Worm (Caenorhabditis elegans) whole organism, L2 larva: ENCODE measurements around the gene C46F4.3.

Experiments used
- C34F6.9 ChIP-seq: fragments of 150-350 bp; optimal IDR thresholded peaks from 2 replicates; lab custom pipeline; 2014; ENCODE audit warnings: missing biosample characterization, missing genetic modification characterization
- F13H6.1 ChIP-seq: sonication (generic microtip); optimal IDR thresholded peaks from 2 replicates; lab custom pipeline; 2016; ENCODE audit warnings: missing genetic modification characterization, missing compliant biosample characterization
- R02D3.7 ChIP-seq: fragments of 150-350 bp; optimal IDR thresholded peaks from 2 replicates; lab custom pipeline; 2014; ENCODE audit warnings: missing biosample characterization, missing genetic modification characterization
- Y55F3AM.14 ChIP-seq: fragments of 200-800 bp; sonication (Bioruptor generic); optimal IDR thresholded peaks from 2 replicates; lab custom pipeline; 2018; ENCODE audit warnings: mild to moderate bottlenecking, missing genetic modification characterization, missing compliant biosample characterization
- ZK546.5 ChIP-seq: sonication (generic microtip); optimal IDR thresholded peaks from 2 replicates; lab custom pipeline; 2017; ENCODE audit warnings: missing biosample characterization, missing genetic modification characterization
- alr-1 ChIP-seq: fragments of 150-350 bp; optimal IDR thresholded peaks from 2 replicates; lab custom pipeline; 2014; ENCODE audit warnings: missing biosample characterization, missing genetic modification characterization
- ama-1 ChIP-seq: fragments of 150-350 bp; optimal IDR thresholded peaks from 2 replicates; lab custom pipeline; 2018; ENCODE audit warnings: inconsistent platforms
- blmp-1 ChIP-seq: sonication (generic microtip); optimal IDR thresholded peaks from 2 replicates; lab custom pipeline; 2017; ENCODE audit warnings: missing genetic modification characterization, mild to moderate bottlenecking, missing compliant biosample characterization, antibody characterized with exemption, moderate library complexity; ENCODE audit not compliant: insufficient read depth
- ceh-16 ChIP-seq: fragments of 150-350 bp; optimal IDR thresholded peaks from 2 replicates; lab custom pipeline; 2014; ENCODE audit warnings: missing biosample characterization, missing genetic modification characterization
- crh-2 ChIP-seq: sonication (generic microtip); optimal IDR thresholded peaks from 2 replicates; lab custom pipeline; 2017; ENCODE audit warnings: missing biosample characterization, missing genetic modification characterization
- egl-27 ChIP-seq: sonication (generic microtip); optimal IDR thresholded peaks from 3 replicates; lab custom pipeline; 2017; ENCODE audit warnings: missing biosample characterization, missing genetic modification reagents, missing genetic modification characterization
- elt-1 ChIP-seq: fragments of 150-350 bp; optimal IDR thresholded peaks from 2 replicates; lab custom pipeline; 2014; ENCODE audit warnings: missing biosample characterization, missing genetic modification characterization
- elt-3 ChIP-seq: sonication (generic microtip); optimal IDR thresholded peaks from 2 replicates; lab custom pipeline; 2017; ENCODE audit warnings: missing biosample characterization, missing genetic modification characterization
- fos-1 ChIP-seq: fragments of 150-350 bp; optimal IDR thresholded peaks from 2 replicates; lab custom pipeline; 2014; ENCODE audit warnings: missing biosample characterization, missing genetic modification characterization
- gmeb-1 ChIP-seq: fragments of 150-350 bp; optimal IDR thresholded peaks from 2 replicates; lab custom pipeline; 2014; ENCODE audit warnings: missing biosample characterization, missing genetic modification characterization
- lin-11 ChIP-seq: fragments of 150-350 bp; sonication (generic microtip); optimal IDR thresholded peaks from 2 replicates; lab custom pipeline; 2014; ENCODE audit warnings: missing biosample characterization, missing genetic modification characterization, inconsistent platforms, mixed read lengths
- lsy-2 ChIP-seq, 2 experiments: fragments of 150-350 bp in 1 of 2; sonication (generic microtip) in 1 of 2; optimal IDR thresholded peaks; 2 replicates each; lab custom pipeline; 2014 to 2017; ENCODE audit warnings: missing biosample characterization in 2 of 2, missing genetic modification characterization in 2 of 2
- mab-5 ChIP-seq: fragments of 150-350 bp; optimal IDR thresholded peaks from 2 replicates; lab custom pipeline; 2014; ENCODE audit warnings: missing biosample characterization, missing genetic modification characterization
- mbf-1 ChIP-seq: sonication (generic microtip); optimal IDR thresholded peaks from 2 replicates; lab custom pipeline; 2017; ENCODE audit warnings: missing biosample characterization, missing genetic modification characterization
- mdl-1 ChIP-seq, 2 experiments: fragments of 150-350 bp in 1 of 2; sonication (generic microtip) in 1 of 2; optimal IDR thresholded peaks; 2 replicates each; lab custom pipeline; 2017; ENCODE audit warnings: missing biosample characterization in 2 of 2, missing genetic modification characterization in 2 of 2
- nhr-10 ChIP-seq: sonication (generic microtip); optimal IDR thresholded peaks from 2 replicates; lab custom pipeline; 2017; ENCODE audit warnings: missing biosample characterization, missing genetic modification characterization
- nhr-11 ChIP-seq: fragments of 150-350 bp; optimal IDR thresholded peaks from 2 replicates; lab custom pipeline; 2014; ENCODE audit warnings: missing biosample characterization, missing genetic modification characterization
- nhr-12 ChIP-seq: fragments of 150-350 bp; optimal IDR thresholded peaks from 2 replicates; lab custom pipeline; 2014; ENCODE audit warnings: missing biosample characterization, missing genetic modification characterization
- nhr-129 ChIP-seq: fragments of 150-350 bp; optimal IDR thresholded peaks from 2 replicates; lab custom pipeline; 2014; ENCODE audit warnings: missing biosample characterization, missing genetic modification characterization
- nhr-23 ChIP-seq: fragments of 150-350 bp; optimal IDR thresholded peaks from 2 replicates; lab custom pipeline; 2014; ENCODE audit warnings: missing biosample characterization, missing genetic modification reagents, missing genetic modification characterization
- nhr-237 ChIP-seq: fragments of 150-350 bp; optimal IDR thresholded peaks from 2 replicates; lab custom pipeline; 2014; ENCODE audit warnings: missing biosample characterization, missing genetic modification characterization
- nhr-25 ChIP-seq: fragments of 150-350 bp; sonication (generic microtip); optimal IDR thresholded peaks from 3 replicates; lab custom pipeline; 2014; ENCODE audit warnings: missing biosample characterization, missing genetic modification characterization
- nhr-6 ChIP-seq: fragments of 150-350 bp; optimal IDR thresholded peaks from 2 replicates; lab custom pipeline; 2014; ENCODE audit warnings: missing biosample characterization, missing genetic modification characterization
- nhr-77 ChIP-seq: fragments of 150-350 bp; optimal IDR thresholded peaks from 2 replicates; lab custom pipeline; 2014; ENCODE audit warnings: missing biosample characterization, missing genetic modification characterization
- sem-4 ChIP-seq: fragments of 150-350 bp; optimal IDR thresholded peaks from 2 replicates; lab custom pipeline; 2014; ENCODE audit warnings: missing biosample characterization, missing genetic modification reagents, missing genetic modification characterization
- skn-1 ChIP-seq: sonication (generic microtip); optimal IDR thresholded peaks from 2 replicates; lab custom pipeline; 2017; ENCODE audit warnings: missing biosample characterization, missing genetic modification characterization
- sma-3 ChIP-seq: sonication (generic microtip); optimal IDR thresholded peaks from 2 replicates; lab custom pipeline; 2016; ENCODE audit warnings: missing genetic modification reagents, missing genetic modification characterization, missing compliant biosample characterization
- sma-9 ChIP-seq, 2 experiments: fragments of 150-350 bp in 1 of 2; sonication (generic microtip) in 1 of 2; optimal IDR thresholded peaks; 2 replicates each; lab custom pipeline; 2014 to 2016; ENCODE audit warnings: missing genetic modification characterization in 2 of 2, mild to moderate bottlenecking in 1 of 2, missing biosample characterization in 1 of 2, missing compliant biosample characterization in 1 of 2, missing genetic modification reagents in 1 of 2, moderate library complexity in 1 of 2
- snpc-4 ChIP-seq: fragments of 150-350 bp; optimal IDR thresholded peaks from 2 replicates; lab custom pipeline; 2014; ENCODE audit warnings: missing biosample characterization, missing genetic modification characterization
- unc-39 ChIP-seq: fragments of 150-350 bp; optimal IDR thresholded peaks from 2 replicates; lab custom pipeline; 2014; ENCODE audit warnings: missing biosample characterization, missing genetic modification characterization
- unc-55 ChIP-seq: fragments of 150-350 bp; sonication (generic microtip); optimal IDR thresholded peaks from 3 replicates; lab custom pipeline; 2014; ENCODE audit warnings: missing biosample characterization, missing genetic modification reagents, missing genetic modification characterization
- unc-62 ChIP-seq: fragments of 150-350 bp; optimal IDR thresholded peaks from 2 replicates; lab custom pipeline; 2014; ENCODE audit warnings: missing biosample characterization, missing genetic modification reagents, missing genetic modification characterization
- zag-1 ChIP-seq: fragments of 150-350 bp; optimal IDR thresholded peaks from 2 replicates; lab custom pipeline; 2014; ENCODE audit warnings: missing biosample characterization, missing genetic modification characterization
- ztf-1 ChIP-seq: fragments of 200-800 bp; sonication (Bioruptor generic); conservative IDR thresholded peaks from 2 replicates; pipeline ENCODE4 v1.3.6; 2022; ENCODE audit warnings: missing genetic modification characterization, missing compliant biosample characterization
- ztf-11 ChIP-seq: sonication (generic microtip); optimal IDR thresholded peaks from 2 replicates; lab custom pipeline; 2017; ENCODE audit warnings: missing biosample characterization, missing genetic modification characterization
- ztf-4 ChIP-seq: fragments of 150-350 bp; optimal IDR thresholded peaks from 2 replicates; lab custom pipeline; 2014; ENCODE audit warnings: missing biosample characterization, missing genetic modification characterization

Gene C46F4.3

DNA sequence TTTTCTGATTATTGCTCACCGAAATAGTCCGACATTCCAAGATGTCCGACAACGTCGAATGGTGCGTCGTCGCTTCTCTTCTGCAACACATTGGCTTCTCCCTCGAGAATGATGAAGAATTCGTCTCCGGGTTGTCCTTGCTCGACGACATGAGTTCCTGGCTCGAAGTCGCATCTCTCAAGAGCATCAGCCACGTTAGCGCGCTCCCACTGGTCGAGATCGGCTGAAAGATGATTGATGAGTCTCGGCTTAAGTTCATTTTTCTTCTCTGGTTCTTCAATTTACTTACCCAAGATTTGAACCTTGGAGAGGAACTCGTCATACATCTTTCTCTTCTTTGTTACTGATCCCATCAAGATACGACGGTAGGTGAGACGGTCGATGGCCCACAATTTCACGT lies 36.6 kb downstream of the C46F4.3 start:
- no peak for TF ChIP-seq C34F6.9
- TF ChIP-seq gmeb-1, result no peak
- no peak for TF ChIP-seq sma-9 (GFP tag; optimal IDR thresholded peaks at IDR 0.05; lab: Kevin White, UChicago)
- TF ChIP-seq sma-9 (tag; optimal IDR thresholded peaks at IDR 0.05; lab: Kevin White, UChicago), result no peak
- TF ChIP-seq mab-5 (tag; lab: Kevin White, UChicago), result peak; percentile 40
- TF ChIP-seq skn-1 (tag; lab: Kevin White, UChicago), result no peak
- TF ChIP-seq, all 48 proteins: peak for 1

DNA sequence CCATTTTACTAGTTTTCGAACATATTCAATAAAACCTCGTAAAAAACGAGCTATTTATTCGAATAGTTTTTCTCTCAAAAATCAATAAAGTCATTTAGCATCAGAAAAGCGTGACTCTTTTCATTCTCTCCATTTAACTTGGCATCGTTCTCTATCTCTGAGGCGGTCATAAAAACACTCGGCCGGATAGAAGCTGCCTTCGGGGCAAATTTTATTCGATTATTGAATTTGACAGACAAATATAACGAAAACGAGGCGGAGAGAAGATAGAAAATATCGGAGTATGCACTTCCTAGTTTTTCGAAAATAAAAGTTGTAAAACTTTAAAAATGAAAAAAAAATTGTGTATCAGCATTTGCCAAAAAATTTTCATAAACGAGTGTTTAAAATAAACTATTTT lies 39.7 kb downstream of the C46F4.3 start:
- TF ChIP-seq blmp-1 (tag; lab: Kevin White, UChicago), result no peak
- no peak for TF ChIP-seq ZK546.5 (tag; lab: Kevin White, UChicago)
- no peak for TF ChIP-seq R02D3.7 (tag; lab: Kevin White, UChicago)
- TF ChIP-seq nhr-23 (tag; lab: Kevin White, UChicago), result no peak
- peak; percentile 3 for TF ChIP-seq C34F6.9
- no peak for TF ChIP-seq elt-1
- TF ChIP-seq sma-3 (GFP tag; lab: Kevin White, UChicago), result no peak
- TF ChIP-seq zag-1 (tag; lab: Kevin White, UChicago), result no peak
- TF ChIP-seq skn-1 (tag; lab: Kevin White, UChicago), result no peak
- no peak for TF ChIP-seq snpc-4 (tag; lab: Kevin White, UChicago)
- TF ChIP-seq nhr-237 (tag; lab: Kevin White, UChicago), result no peak
- TF ChIP-seq fos-1 (tag; lab: Kevin White, UChicago), result no peak
- TF ChIP-seq mbf-1 (tag; lab: Kevin White, UChicago), result no peak
- TF ChIP-seq F13H6.1 (tag; lab: Kevin White, UChicago), result no peak
- no peak for TF ChIP-seq nhr-10 (tag; lab: Kevin White, UChicago)
- peak; percentile 8 for TF ChIP-seq crh-2 (tag; lab: Kevin White, UChicago)
- TF ChIP-seq ama-1 (lab: Kevin White, UChicago), result no peak

DNA sequence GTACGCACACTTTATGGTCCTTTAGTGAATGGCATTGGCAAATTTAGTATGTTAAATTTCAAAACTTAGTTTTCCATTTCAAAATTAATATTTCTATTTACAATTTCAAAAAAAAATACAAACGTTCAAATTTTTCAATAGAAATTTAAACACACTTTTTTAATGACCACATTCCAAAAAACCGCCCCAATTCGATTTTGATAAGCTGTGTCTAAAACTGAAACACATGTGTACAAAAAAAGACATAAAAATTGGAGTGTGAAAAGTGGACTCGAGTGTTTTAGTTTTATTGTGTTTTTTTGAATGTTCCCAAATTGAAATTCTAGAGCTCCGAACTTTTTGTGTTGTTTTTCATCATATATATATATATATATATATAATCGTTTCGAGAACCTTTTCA lies 40.2 kb downstream of the C46F4.3 start:
- TF ChIP-seq ztf-4 (no peak), nhr-237 (tag; lab: Kevin White, UChicago) (no peak), zag-1 (tag; lab: Kevin White, UChicago) (no peak), nhr-6 (tag; lab: Kevin White, UChicago) (no peak), F13H6.1 (tag; lab: Kevin White, UChicago) (no peak), ztf-11 (tag; lab: Kevin White, UChicago) (no peak)

DNA sequence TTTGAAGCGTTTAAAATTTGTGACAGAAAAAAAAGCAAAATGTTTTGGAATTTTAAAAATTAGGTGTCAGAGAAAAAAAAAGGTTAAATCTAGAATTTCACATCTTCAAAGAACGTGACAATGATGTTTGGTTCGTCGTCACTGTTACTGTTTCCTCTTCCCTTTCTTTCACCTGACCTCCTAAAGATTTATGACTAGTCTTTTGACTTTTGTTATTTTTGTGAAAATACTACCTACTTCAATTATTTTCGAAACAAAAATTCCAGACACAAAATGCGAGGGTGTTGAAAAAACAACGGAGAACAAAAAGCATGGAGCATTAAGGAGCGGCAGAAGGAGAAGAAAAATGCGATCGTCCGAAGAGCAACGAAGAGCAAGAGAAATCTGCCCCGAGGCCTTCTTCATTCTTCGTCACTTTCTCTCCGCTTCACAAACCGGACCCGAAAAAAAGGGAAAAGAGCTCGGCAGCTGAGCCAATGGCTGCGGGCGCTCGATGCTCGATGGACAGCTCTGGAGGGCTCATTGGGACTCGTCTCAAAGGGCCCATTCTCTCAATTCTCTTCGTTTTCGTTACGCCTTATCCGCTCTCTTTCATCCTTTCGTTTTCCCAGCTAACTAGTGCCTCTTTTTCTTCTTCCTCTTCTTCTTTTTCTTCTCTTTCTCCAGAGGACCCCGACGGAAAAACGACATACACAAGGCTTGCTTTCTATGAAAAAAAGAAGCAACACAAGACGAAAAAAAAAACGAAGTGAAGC lies 40.8 kb downstream of the C46F4.3 start:
- TF ChIP-seq Y55F3AM.14 (GFP tag; lab: Kevin White, UChicago), result no peak
- no peak for TF ChIP-seq fos-1 (tag; lab: Kevin White, UChicago)
- TF ChIP-seq alr-1 (tag; lab: Kevin White, UChicago), result no peak
- TF ChIP-seq ZK546.5 (tag; lab: Kevin White, UChicago), result no peak
- no peak for TF ChIP-seq nhr-11 (tag; lab: Kevin White, UChicago)
- TF ChIP-seq unc-39, result no peak
- no peak for TF ChIP-seq snpc-4 (tag; lab: Kevin White, UChicago)
- peak; percentile 39 for TF ChIP-seq egl-27 (tag; lab: Kevin White, UChicago)
- peak; percentile 27 for TF ChIP-seq unc-55 (GFP tag; lab: Kevin White, UChicago)
- TF ChIP-seq nhr-10 (tag; lab: Kevin White, UChicago), result no peak
- TF ChIP-seq C34F6.9, result peak; percentile 39
- no peak for TF ChIP-seq sma-9 (GFP tag; optimal IDR thresholded peaks at IDR 0.05; lab: Kevin White, UChicago)
- TF ChIP-seq sma-9 (tag; optimal IDR thresholded peaks at IDR 0.05; lab: Kevin White, UChicago), result no peak
- TF ChIP-seq mdl-1 (tag; optimal IDR thresholded peaks at IDR 0.05; lab: Kevin White, UChicago), result no peak
- TF ChIP-seq nhr-129 (tag; lab: Kevin White, UChicago), result peak; percentile 54
- no peak for TF ChIP-seq sma-3 (GFP tag; lab: Kevin White, UChicago)
- TF ChIP-seq nhr-6 (tag; lab: Kevin White, UChicago), result no peak
- TF ChIP-seq mbf-1 (tag; lab: Kevin White, UChicago), result no peak
- TF ChIP-seq ztf-1 (GFP tag; lab: Robert Waterston, UW), result no peak
- TF ChIP-seq mab-5 (tag; lab: Kevin White, UChicago), result peak; percentile 49
- TF ChIP-seq R02D3.7 (tag; lab: Kevin White, UChicago), result no peak
- no peak for TF ChIP-seq elt-3 (tag; lab: Kevin White, UChicago)
- no peak for TF ChIP-seq crh-2 (tag; lab: Kevin White, UChicago)
- TF ChIP-seq nhr-25 (tag; lab: Kevin White, UChicago), result peak; percentile 39
- TF ChIP-seq nhr-12 (tag; lab: Kevin White, UChicago), result no peak
- TF ChIP-seq lin-11 (tag; lab: Kevin White, UChicago), result no peak
- TF ChIP-seq lsy-2 (tag; optimal IDR thresholded peaks at IDR 0.05; lab: Kevin White, UChicago), result peak; percentile 35 to 60
- TF ChIP-seq ztf-4, result peak; percentile 4
- peak; percentile 54 for TF ChIP-seq F13H6.1 (tag; lab: Kevin White, UChicago)
- TF ChIP-seq zag-1 (tag; lab: Kevin White, UChicago), result peak; percentile 58
- TF ChIP-seq unc-62 (GFP tag; lab: Kevin White, UChicago), result no peak
- no peak for TF ChIP-seq ama-1 (lab: Kevin White, UChicago)
- TF ChIP-seq ceh-16, result no peak
- TF ChIP-seq nhr-77 (tag; lab: Kevin White, UChicago), result no peak
- no peak for TF ChIP-seq sem-4 (tag; lab: Kevin White, UChicago)
